Fruit fly (Drosophila melanogaster): ENCODE data around the gene CG42502.
A peak's percentile ranks its signal among the peaks of the same experiment; 100 is the strongest.

CG42502 gene

DNA sequence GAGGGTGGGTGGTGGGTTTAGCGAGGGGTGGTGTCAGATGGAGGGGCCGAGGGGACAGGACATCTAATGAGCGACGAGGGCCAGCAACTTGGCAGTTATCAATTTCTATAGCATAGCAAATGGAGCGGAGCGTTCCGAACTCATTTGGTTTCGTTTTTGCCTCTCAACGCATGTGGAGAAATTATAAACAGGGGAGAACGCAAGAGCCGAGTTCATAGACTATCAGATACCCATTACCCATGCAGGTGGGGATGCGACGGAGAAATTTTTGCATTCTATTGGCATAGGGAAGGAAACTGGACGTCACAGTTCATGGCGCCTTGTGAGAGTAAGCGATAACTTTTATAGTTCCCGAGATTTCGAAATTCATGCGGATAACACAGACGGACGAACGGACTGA lies 41.2 kb upstream of the CG42502 start:
- TF ChIP-seq psq (GFP tag; optimal IDR thresholded peaks at IDR 0.05) (no peak), foxo (GFP tag; optimal IDR thresholded peaks at IDR 0.05) (no peak), sv (GFP tag; optimal IDR thresholded peaks at IDR 0.05) (no peak), N (GFP tag; optimal IDR thresholded peaks at IDR 0.05) (no peak), h (GFP tag; optimal IDR thresholded peaks at IDR 0.05) (no peak), dsf (GFP tag; optimal IDR thresholded peaks at IDR 0.05; ENCODE audit: borderline replicate concordance) (no peak), ey (GFP tag; optimal IDR thresholded peaks at IDR 0.05) (no peak), HLH106 (tag; optimal IDR thresholded peaks at IDR 0.05) (no peak), rgr (GFP tag; optimal IDR thresholded peaks at IDR 0.05) (no peak), Hnf4 (GFP tag; optimal IDR thresholded peaks at IDR 0.05) (no peak), Dif (GFP tag; optimal IDR thresholded peaks at IDR 0.05; ENCODE audit: partially characterized antibody) (no peak), brk (GFP tag; optimal IDR thresholded peaks at IDR 0.05) (no peak), tai (GFP tag; optimal IDR thresholded peaks at IDR 0.05) (no peak), pan (optimal IDR thresholded peaks at IDR 0.05) (no peak), sage (GFP tag; optimal IDR thresholded peaks at IDR 0.05) (no peak)

DNA sequence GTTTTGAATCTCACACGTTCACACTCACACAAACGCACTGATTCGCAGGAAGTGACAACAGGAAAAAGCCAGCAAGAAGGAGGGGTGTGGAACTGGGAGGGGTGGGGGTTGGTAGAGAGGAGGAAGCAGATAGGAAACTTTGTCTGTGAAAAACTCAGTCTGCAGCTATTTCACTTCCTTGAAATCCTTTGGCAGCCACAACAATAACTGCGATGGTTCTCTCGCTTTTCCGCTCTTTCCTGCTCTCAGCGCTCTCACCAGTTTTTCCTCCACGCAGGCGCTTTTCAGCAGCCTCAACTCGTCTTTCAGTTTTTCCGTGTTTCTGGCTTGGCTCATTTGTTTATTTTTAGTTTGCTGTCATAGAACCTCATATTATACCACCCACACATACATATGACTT lies 35.8 kb upstream of the CG42502 start:
- no peak for TF ChIP-seq br (GFP tag; optimal IDR thresholded peaks at IDR 0.05)
- no peak for TF ChIP-seq tai (GFP tag; optimal IDR thresholded peaks at IDR 0.05)
- no peak for TF ChIP-seq Jra (GFP tag; optimal IDR thresholded peaks at IDR 0.05)
- TF ChIP-seq Mio (GFP tag; optimal IDR thresholded peaks at IDR 0.05) = no peak
- no peak for TF ChIP-seq Rel (GFP tag; optimal IDR thresholded peaks at IDR 0.05)
- TF ChIP-seq Rel (tag; optimal IDR thresholded peaks at IDR 0.05) = no peak
- no peak for TF ChIP-seq CG9705 (GFP tag; optimal IDR thresholded peaks at IDR 0.05)
- no peak for TF ChIP-seq foxo (GFP tag; optimal IDR thresholded peaks at IDR 0.05)
- no peak for TF ChIP-seq CG32264 (GFP tag; optimal IDR thresholded peaks at IDR 0.05)
- TF ChIP-seq dmrt93B (GFP tag; optimal IDR thresholded peaks at IDR 0.05) = no peak
- TF ChIP-seq Hr78 (GFP tag; optimal IDR thresholded peaks at IDR 0.05) = no peak
- no peak for TF ChIP-seq Dif (GFP tag; optimal IDR thresholded peaks at IDR 0.05; ENCODE audit: partially characterized antibody)
- no peak for TF ChIP-seq woc (GFP tag; optimal IDR thresholded peaks at IDR 0.05)
- TF ChIP-seq Dfd (GFP tag; optimal IDR thresholded peaks at IDR 0.05) = no peak
- no peak for TF ChIP-seq pan (optimal IDR thresholded peaks at IDR 0.05)
- no peak for TF ChIP-seq Hnf4 (GFP tag; optimal IDR thresholded peaks at IDR 0.05)
- TF ChIP-seq HLH106 (tag; optimal IDR thresholded peaks at IDR 0.05) = no peak
- TF ChIP-seq Vsx2 (GFP tag; optimal IDR thresholded peaks at IDR 0.05; ENCODE audit: partially characterized antibody) = no peak
- TF ChIP-seq dl (GFP tag; optimal IDR thresholded peaks at IDR 0.05; ENCODE audit: insufficient read depth in 1 of 2, partially characterized antibody in 2 of 2) = no peak
- TF ChIP-seq lola (GFP tag; optimal IDR thresholded peaks at IDR 0.05) = no peak
- no peak for TF ChIP-seq Myc (optimal IDR thresholded peaks at IDR 0.05)

DNA sequence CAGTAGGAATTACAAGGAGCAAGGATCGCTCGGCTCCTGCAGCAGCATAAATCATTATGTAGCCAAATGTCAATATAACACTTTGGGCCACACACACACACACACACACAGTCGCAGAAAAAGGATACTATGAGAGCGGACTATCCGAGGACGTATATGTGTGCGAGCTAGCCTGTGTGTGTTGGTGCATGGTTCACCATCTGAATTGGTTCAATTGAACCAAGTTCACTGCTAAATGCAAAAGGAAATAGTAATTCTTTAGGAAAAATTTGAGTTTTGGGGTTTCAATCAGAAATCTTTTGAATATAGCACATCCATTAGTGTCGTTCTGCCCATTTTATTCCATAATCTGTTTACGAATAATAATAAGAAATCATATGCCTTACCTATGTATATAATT lies 35.1 kb upstream of the CG42502 start:
- TF ChIP-seq sage (GFP tag; optimal IDR thresholded peaks at IDR 0.05) = no peak
- no peak for TF ChIP-seq OdsH (GFP tag; optimal IDR thresholded peaks at IDR 0.05)
- no peak for TF ChIP-seq Mio (GFP tag; optimal IDR thresholded peaks at IDR 0.05)
- no peak for TF ChIP-seq Dif (GFP tag; optimal IDR thresholded peaks at IDR 0.05; ENCODE audit: partially characterized antibody)
- no peak for TF ChIP-seq h (GFP tag; optimal IDR thresholded peaks at IDR 0.05)
- TF ChIP-seq Sp1 (GFP tag; optimal IDR thresholded peaks at IDR 0.05) = no peak
- no peak for TF ChIP-seq pan (optimal IDR thresholded peaks at IDR 0.05)
- TF ChIP-seq Hr78 (GFP tag; optimal IDR thresholded peaks at IDR 0.05) = no peak
- no peak for TF ChIP-seq rgr (GFP tag; optimal IDR thresholded peaks at IDR 0.05)

DNA sequence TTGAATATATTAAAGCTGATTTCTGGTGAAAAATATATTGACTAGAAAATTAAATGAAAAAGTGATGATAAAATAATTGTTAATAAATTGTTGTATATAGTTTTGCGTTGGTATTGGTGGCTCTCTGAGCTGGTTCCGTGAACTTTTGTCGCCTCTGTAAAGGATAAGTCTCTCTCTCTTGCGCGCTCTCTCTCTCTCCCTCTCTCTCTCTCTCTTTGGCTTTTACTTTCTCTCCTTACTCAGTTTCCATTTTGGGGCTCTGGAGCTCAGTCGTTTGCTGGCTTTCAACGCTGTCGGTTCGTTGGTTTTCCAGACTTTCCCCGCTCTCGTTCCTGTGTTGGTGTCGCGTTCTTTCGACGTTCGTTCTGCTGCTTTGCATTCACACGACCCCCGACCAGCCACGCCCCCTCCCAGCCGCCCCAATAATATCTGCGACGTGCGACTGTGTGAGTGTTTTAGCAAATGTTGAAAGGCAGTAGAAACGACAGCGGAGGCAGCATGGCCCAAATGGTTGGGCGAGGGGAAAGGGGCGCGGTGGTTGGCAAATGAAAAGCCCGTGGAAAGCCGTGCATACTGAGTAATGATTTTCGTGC lies 34.0 kb upstream of the CG42502 start, which contains the start of gene CG17321:
Gene CG17321, plus strand, starts transcription at position 268 of the 593 bp plus-strand sequence.
- TF ChIP-seq Jra (GFP tag; optimal IDR thresholded peaks at IDR 0.05) (no peak), br (GFP tag; optimal IDR thresholded peaks at IDR 0.05) (no peak), HLH106 (tag; optimal IDR thresholded peaks at IDR 0.05) (no peak), woc (GFP tag; optimal IDR thresholded peaks at IDR 0.05) (no peak), GATAd (GFP tag; optimal IDR thresholded peaks at IDR 0.05) (no peak), Hr78 (GFP tag; optimal IDR thresholded peaks at IDR 0.05) (no peak), sv (GFP tag; optimal IDR thresholded peaks at IDR 0.05) (no peak), usp (GFP tag; optimal IDR thresholded peaks at IDR 0.05) (no peak), Abd-B (GFP tag; optimal IDR thresholded peaks at IDR 0.05) (no peak), psq (GFP tag; optimal IDR thresholded peaks at IDR 0.05) (no peak), Dif (GFP tag; optimal IDR thresholded peaks at IDR 0.05; ENCODE audit: partially characterized antibody) (peak; percentile 87), jim (GFP tag; optimal IDR thresholded peaks at IDR 0.05) (no peak), foxo (GFP tag; optimal IDR thresholded peaks at IDR 0.05) (no peak), dsf (GFP tag; optimal IDR thresholded peaks at IDR 0.05; ENCODE audit: borderline replicate concordance) (no peak), dl (GFP tag; optimal IDR thresholded peaks at IDR 0.05; ENCODE audit: insufficient read depth in 1 of 2, partially characterized antibody in 2 of 2) (peak; percentile 5 to 77), brk (GFP tag; optimal IDR thresholded peaks at IDR 0.05) (no peak), Hr83 (GFP tag; optimal IDR thresholded peaks at IDR 0.05; ENCODE audit: poor library complexity, severe bottlenecking) (no peak), h (GFP tag; optimal IDR thresholded peaks at IDR 0.05) (no peak), Mio (GFP tag; optimal IDR thresholded peaks at IDR 0.05) (no peak), dmrt93B (GFP tag; optimal IDR thresholded peaks at IDR 0.05) (no peak), N (GFP tag; optimal IDR thresholded peaks at IDR 0.05) (no peak), Sp1 (GFP tag; optimal IDR thresholded peaks at IDR 0.05) (no peak), Vsx2 (GFP tag; optimal IDR thresholded peaks at IDR 0.05; ENCODE audit: partially characterized antibody) (peak; percentile 62), CG32264 (GFP tag; optimal IDR thresholded peaks at IDR 0.05) (no peak)
